Worm (Caenorhabditis elegans) whole organism, early embryonic: ENCODE results near the gene ZK177.11.
"Not testable (repeated sequence)": the region's sequence is repeated elsewhere in the genome, so short reads cannot be mapped to it uniquely, and the experiment has no call there.

Experiments
- B0310.2 ChIP-seq: sonication (generic microtip); optimal IDR thresholded peaks from 2 replicates; lab custom pipeline; 2016; ENCODE audit warnings: mild to moderate bottlenecking, missing genetic modification characterization, missing compliant biosample characterization
- F13C5.2 ChIP-seq: sonication (generic microtip); optimal IDR thresholded peaks from 2 replicates; lab custom pipeline; 2017; ENCODE audit warnings: mild to moderate bottlenecking, missing genetic modification characterization, inconsistent platforms, missing compliant biosample characterization
- aly-1 ChIP-seq: sonication (generic microtip); optimal IDR thresholded peaks from 2 replicates; lab custom pipeline; 2016; ENCODE audit warnings: missing genetic modification characterization, missing compliant biosample characterization
- ama-1 ChIP-seq: fragments of 150-350 bp; optimal IDR thresholded peaks from 2 replicates; lab custom pipeline; 2014
- ceh-13 ChIP-seq: fragments of 200-800 bp; sonication (Bioruptor generic); optimal IDR thresholded peaks from 2 replicates; lab custom pipeline; 2018; ENCODE audit warnings: mild to moderate bottlenecking, missing genetic modification characterization, missing compliant biosample characterization
- ceh-36 ChIP-seq: sonication (generic microtip); optimal IDR thresholded peaks from 2 replicates; lab custom pipeline; 2016; ENCODE audit warnings: missing genetic modification characterization, inconsistent platforms, missing compliant biosample characterization
- ets-7 ChIP-seq: sonication (generic microtip); optimal IDR thresholded peaks from 2 replicates; lab custom pipeline; 2016; ENCODE audit warnings: missing genotype, missing genetic modification characterization, missing compliant biosample characterization
- flt-1 ChIP-seq: fragments of 200-800 bp; sonication (Bioruptor generic); IDR thresholded peaks from 2 replicates; pipeline ENCODE4 v1.3.6; 2022; ENCODE audit warnings: missing genetic modification characterization, missing compliant biosample characterization
- hmbx-1 ChIP-seq: sonication (generic microtip); optimal IDR thresholded peaks from 2 replicates; lab custom pipeline; 2016; ENCODE audit warnings: mild to moderate bottlenecking, missing genetic modification characterization, missing compliant biosample characterization
- hmg-4 ChIP-seq: fragments of 200-800 bp; sonication (Bioruptor generic); optimal IDR thresholded peaks from 2 replicates; lab custom pipeline; 2018; ENCODE audit warnings: mild to moderate bottlenecking, missing genetic modification characterization, missing compliant biosample characterization
- hnd-1 ChIP-seq: sonication (generic microtip); optimal IDR thresholded peaks from 2 replicates; lab custom pipeline; 2016; ENCODE audit warnings: missing genetic modification characterization, missing compliant biosample characterization
- pes-1 ChIP-seq: fragments of 200-800 bp; sonication (Bioruptor generic); IDR thresholded peaks from 2 replicates; pipeline ENCODE4 v1.3.6; 2022; ENCODE audit warnings: missing genetic modification reagents, missing genetic modification characterization, missing compliant biosample characterization
- scrt-1 ChIP-seq: fragments of 200-800 bp; sonication (Bioruptor generic); IDR thresholded peaks from 2 replicates; pipeline ENCODE4 v1.3.6; 2022; ENCODE audit warnings: missing genetic modification characterization, missing compliant biosample characterization
- sea-1 ChIP-seq: fragments of 200-800 bp; sonication (Bioruptor generic); conservative IDR thresholded peaks from 2 replicates; pipeline ENCODE4 v1.3.6; 2022; ENCODE audit warnings: missing genetic modification characterization, missing compliant biosample characterization
- tbx-11 ChIP-seq: fragments of 200-800 bp; sonication (Bioruptor generic); IDR thresholded peaks from 2 replicates; pipeline ENCODE4 v1.3.6; 2022; ENCODE audit warnings: missing genetic modification characterization, missing compliant biosample characterization
- tbx-37 ChIP-seq: fragments of 200-800 bp; sonication (Bioruptor generic); conservative IDR thresholded peaks from 2 replicates; pipeline ENCODE4 v1.3.6; 2022; ENCODE audit warnings: missing genetic modification reagents, missing genetic modification characterization, missing compliant biosample characterization
- tra-4 ChIP-seq: sonication (generic microtip); optimal IDR thresholded peaks from 2 replicates; lab custom pipeline; 2017; ENCODE audit warnings: missing genetic modification characterization, missing compliant biosample characterization

Gene ZK177.11

DNA sequence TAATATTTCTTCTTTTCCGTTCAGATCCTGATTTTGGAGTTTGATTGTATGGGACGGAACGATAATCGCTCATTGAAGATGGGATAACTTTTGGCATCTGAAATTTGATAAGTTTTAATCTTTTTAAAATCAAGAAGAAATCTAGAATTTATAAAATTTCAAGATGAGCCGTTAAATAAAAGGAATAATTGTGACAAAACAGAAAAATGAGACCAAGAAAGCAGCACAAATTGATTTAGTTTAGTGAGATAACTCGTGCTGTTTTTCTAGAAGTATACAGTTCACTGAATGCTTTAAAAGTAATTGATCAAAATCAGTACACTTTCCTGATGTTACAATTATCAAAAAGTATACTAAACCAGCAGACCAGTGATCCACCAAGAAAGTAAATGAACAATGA lies 17.4 kb downstream of the ZK177.11 start, which contains the start of gene hlh-27:
TSS of gene hlh-27 (minus strand) at position 101 of the 400 bp plus-strand sequence.
- TF ChIP-seq tra-4 (tag; lab: Kevin White, UChicago); hmg-4; scrt-1 (GFP tag; lab: Robert Waterston, UW): not testable (repeated sequence)

DNA sequence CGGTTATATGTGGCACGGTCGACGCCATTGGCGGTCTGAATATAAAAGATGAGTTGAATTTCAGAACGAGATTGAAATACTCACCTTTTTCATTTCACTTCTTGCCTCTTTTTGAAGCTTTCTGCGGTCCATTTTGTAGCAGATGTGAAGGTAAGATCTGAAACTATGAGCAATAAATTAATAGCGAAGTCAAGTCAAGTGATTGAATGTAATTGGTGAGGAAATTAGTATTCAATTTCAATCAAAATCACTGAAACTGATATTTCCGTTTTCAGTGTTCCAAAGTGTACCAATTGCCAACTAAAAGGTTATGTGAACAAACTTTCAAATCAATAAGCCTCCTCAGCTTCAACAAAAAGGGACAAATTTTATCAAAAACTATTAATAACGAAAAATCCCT lies 18.9 kb downstream of the ZK177.11 start, which contains the start of gene C17C3.24:
TSS of gene C17C3.24 (minus strand) at position 101 of the 400 bp plus-strand sequence.
- TF ChIP-seq pes-1 (GFP tag; lab: Robert Waterston, UW) (no peak), B0310.2 (tag; lab: Kevin White, UChicago) (no peak), ceh-36 (tag; lab: Kevin White, UChicago) (no peak), tbx-11 (no peak), scrt-1 (GFP tag; lab: Robert Waterston, UW) (no peak), hmbx-1 (no peak), ceh-13 (GFP tag; lab: Kevin White, UChicago) (no peak), tbx-37 (GFP tag; lab: Robert Waterston, UW) (no peak), tra-4 (tag; lab: Kevin White, UChicago) (no peak), F13C5.2 (tag; lab: Kevin White, UChicago) (no peak), hmg-4 (no peak), hnd-1 (tag; lab: Kevin White, UChicago) (no peak), ama-1 (lab: Kevin White, UChicago) (no peak), aly-1 (no peak), sea-1 (GFP tag; lab: Robert Waterston, UW) (no peak), ets-7 (tag; lab: Kevin White, UChicago) (no peak)

DNA sequence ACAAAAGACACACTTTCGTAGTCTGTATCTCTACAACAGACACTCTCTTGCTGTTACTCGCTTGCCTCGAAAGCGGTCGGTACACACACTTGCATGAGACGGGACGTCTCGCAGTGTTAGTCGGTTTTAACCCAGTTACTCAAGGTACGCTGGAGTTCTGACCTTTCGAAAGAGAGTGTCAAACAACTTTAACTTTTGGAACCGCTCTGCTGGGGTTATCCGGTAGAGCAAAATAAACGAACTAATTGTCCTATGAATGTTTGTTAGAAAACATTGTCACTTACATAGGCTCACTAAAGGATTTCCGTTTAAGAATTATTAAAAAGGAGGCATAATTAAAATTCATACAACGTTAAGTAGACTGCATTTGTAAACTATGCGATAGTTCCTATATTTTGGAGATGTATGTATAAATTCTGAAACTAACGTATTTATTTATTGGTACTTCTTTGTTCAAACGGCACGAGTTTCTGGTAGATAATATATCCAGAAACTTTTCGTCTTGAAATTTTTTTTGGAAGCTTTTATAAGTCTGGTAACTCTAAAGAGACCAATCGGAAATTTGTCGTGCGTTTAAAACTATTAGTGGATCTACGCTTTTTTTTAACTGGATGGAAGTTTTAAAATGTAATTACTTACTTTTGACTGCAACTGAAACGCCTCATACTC lies 20.9 kb downstream of the ZK177.11 start:
- TF ChIP-seq tbx-11, result peak; percentile 85
- peak; percentile 85 for TF ChIP-seq ceh-36 (tag; lab: Kevin White, UChicago)
- TF ChIP-seq ama-1 (lab: Kevin White, UChicago), result peak; percentile 100
- peak; percentile 83 for TF ChIP-seq hmbx-1
- peak; percentile 88 for TF ChIP-seq tra-4 (tag; lab: Kevin White, UChicago)
- TF ChIP-seq F13C5.2 (tag; lab: Kevin White, UChicago), result peak; percentile 95
- TF ChIP-seq aly-1, result no peak
- peak; percentile 59 for TF ChIP-seq hnd-1 (tag; lab: Kevin White, UChicago)
- TF ChIP-seq flt-1 (GFP tag; lab: Robert Waterston, UW), result peak; percentile 60; the same call in 1 of the 2 replicates
- peak; percentile 78 for TF ChIP-seq scrt-1 (GFP tag; lab: Robert Waterston, UW)
- TF ChIP-seq sea-1 (GFP tag; lab: Robert Waterston, UW), result peak; percentile 90
- peak; percentile 30 for TF ChIP-seq ceh-13 (GFP tag; lab: Kevin White, UChicago)
- peak; percentile 59 for TF ChIP-seq tbx-37 (GFP tag; lab: Robert Waterston, UW)
- TF ChIP-seq pes-1 (GFP tag; lab: Robert Waterston, UW), result peak; percentile 78
- peak; percentile 90 for TF ChIP-seq hmg-4
- peak; percentile 77 for TF ChIP-seq ets-7 (tag; lab: Kevin White, UChicago)
- TF ChIP-seq B0310.2 (tag; lab: Kevin White, UChicago), result peak; percentile 91

DNA sequence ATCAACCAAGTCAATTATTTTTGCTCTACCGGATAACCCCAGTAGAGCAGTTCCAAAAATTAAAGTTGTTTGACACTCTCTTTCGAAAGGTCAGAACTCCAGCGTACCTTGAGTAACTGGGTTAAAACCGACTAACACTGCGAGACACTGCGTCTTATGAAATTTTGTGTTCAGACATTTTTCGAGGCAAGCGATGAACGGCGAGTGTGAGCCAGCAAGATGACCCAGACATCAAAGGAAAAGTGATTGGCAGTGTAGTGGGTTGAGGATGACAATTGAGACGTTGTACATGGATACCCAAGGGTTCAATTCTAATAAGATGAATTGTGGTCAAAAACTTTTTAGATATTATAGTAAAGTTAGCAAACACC lies 21.4 kb downstream of the ZK177.11 start:
- TF ChIP-seq ceh-36 (tag; lab: Kevin White, UChicago), result no peak

DNA sequence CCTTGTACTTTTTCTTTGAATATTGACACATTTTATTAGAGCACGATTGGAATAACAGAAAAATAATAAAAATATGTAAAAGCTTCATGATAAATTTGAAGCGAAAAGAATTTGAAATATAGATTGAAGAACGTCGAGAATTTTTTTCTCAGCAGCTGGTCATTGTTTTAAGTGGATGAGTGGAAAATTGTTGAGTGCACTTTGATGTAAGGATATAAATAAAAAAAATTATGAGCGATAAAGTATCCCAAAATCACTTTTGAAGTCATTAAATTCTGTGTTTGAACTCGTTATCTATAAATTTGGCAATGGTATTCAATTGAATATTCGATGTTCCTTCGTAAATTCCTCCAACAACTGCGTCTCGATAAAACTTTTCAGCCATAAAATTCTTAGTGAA lies 22.0 kb downstream of the ZK177.11 start, which contains the start of gene ins-13:
TSS of gene ins-13 (minus strand) at position 101 of the 400 bp plus-strand sequence.
- TF ChIP-seq pes-1 (GFP tag; lab: Robert Waterston, UW) (no peak), flt-1 (GFP tag; lab: Robert Waterston, UW) (no peak), tbx-37 (GFP tag; lab: Robert Waterston, UW) (no peak), tbx-11 (no peak), B0310.2 (tag; lab: Kevin White, UChicago) (no peak), aly-1 (no peak), hmbx-1 (no peak), ama-1 (lab: Kevin White, UChicago) (no peak), ets-7 (tag; lab: Kevin White, UChicago) (no peak), ceh-13 (GFP tag; lab: Kevin White, UChicago) (no peak), hnd-1 (tag; lab: Kevin White, UChicago) (no peak), hmg-4 (no peak), tra-4 (tag; lab: Kevin White, UChicago) (no peak), F13C5.2 (tag; lab: Kevin White, UChicago) (no peak), scrt-1 (GFP tag; lab: Robert Waterston, UW) (no peak), sea-1 (GFP tag; lab: Robert Waterston, UW) (no peak), ceh-36 (tag; lab: Kevin White, UChicago) (no peak)

DNA sequence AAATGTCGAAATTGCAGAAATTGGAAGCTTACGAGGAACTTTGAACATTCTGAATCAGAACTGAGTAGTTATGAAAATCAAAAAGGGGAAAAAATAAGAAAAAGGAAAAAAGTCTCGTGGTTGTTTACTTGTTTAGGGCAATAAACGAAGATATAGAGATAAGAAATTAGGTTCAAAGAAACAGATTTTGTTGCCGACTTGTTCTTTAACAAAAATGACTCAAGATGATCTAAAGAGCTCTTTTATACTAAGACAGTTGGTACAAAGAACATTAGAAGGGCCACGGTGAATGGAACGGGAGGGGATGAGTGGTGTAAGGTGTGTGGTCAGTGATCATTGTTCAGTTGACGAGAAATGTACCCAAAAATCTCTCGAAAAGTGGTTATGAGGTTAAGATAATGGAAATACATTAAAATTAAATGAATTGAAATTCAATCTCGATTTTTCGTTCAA lies 24.7 kb downstream of the ZK177.11 start, which contains the start of gene acdh-2:
TSS of gene acdh-2 (minus strand) at position 51 of the 453 bp plus-strand sequence.
- TF ChIP-seq tbx-11 (no peak), flt-1 (GFP tag; lab: Robert Waterston, UW) (no peak), ama-1 (lab: Kevin White, UChicago) (no peak), tra-4 (tag; lab: Kevin White, UChicago) (no peak), pes-1 (GFP tag; lab: Robert Waterston, UW) (no peak), F13C5.2 (tag; lab: Kevin White, UChicago) (no peak), hmbx-1 (no peak), hnd-1 (tag; lab: Kevin White, UChicago) (no peak), scrt-1 (GFP tag; lab: Robert Waterston, UW) (no peak), ceh-13 (GFP tag; lab: Kevin White, UChicago) (no peak), ceh-36 (tag; lab: Kevin White, UChicago) (no peak), ets-7 (tag; lab: Kevin White, UChicago) (no peak), tbx-37 (GFP tag; lab: Robert Waterston, UW) (no peak), aly-1 (no peak)

DNA sequence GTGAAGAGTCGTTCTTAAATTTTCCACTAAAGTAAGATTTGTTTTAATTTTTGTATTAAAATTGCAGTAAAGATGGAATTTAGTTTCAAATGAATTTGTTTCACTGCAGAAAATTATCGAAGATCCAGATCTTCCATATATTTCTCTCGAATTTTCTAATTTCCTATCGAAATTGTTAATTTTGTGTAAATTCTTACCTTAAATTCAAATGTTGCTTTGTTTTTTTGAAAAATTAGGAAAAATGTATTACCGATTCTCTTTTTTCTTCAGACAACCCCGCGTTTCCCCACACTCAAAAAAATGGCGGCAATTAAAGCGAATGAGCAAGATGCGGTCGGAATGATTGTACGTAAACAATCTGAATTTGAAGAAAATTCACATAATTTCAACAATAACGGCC lies 27.0 kb downstream of the ZK177.11 start, which contains the start of gene C17C3.6:
TSS of gene C17C3.6 (plus strand) at position 301 of the 400 bp plus-strand sequence.
- TF ChIP-seq ets-7 (tag; lab: Kevin White, UChicago) (no peak), hmg-4 (no peak), ceh-13 (GFP tag; lab: Kevin White, UChicago) (no peak), tbx-11 (no peak), pes-1 (GFP tag; lab: Robert Waterston, UW) (no peak), hnd-1 (tag; lab: Kevin White, UChicago) (no peak), tbx-37 (GFP tag; lab: Robert Waterston, UW) (no peak), hmbx-1 (no peak), B0310.2 (tag; lab: Kevin White, UChicago) (no peak), sea-1 (GFP tag; lab: Robert Waterston, UW) (no peak), tra-4 (tag; lab: Kevin White, UChicago) (no peak), ceh-36 (tag; lab: Kevin White, UChicago) (no peak), F13C5.2 (tag; lab: Kevin White, UChicago) (no peak), ama-1 (lab: Kevin White, UChicago) (no peak), aly-1 (no peak), flt-1 (GFP tag; lab: Robert Waterston, UW) (no peak), scrt-1 (GFP tag; lab: Robert Waterston, UW) (no peak)
